Worm (Caenorhabditis elegans) whole organism, late embryonic: ENCODE results near the gene F41E6.8.
"Not testable (repeated sequence)": the region's sequence is repeated elsewhere in the genome, so short reads cannot be mapped to it uniquely, and the experiment has no call there.

Experiments used
- C08G9.2 ChIP-seq: sonication (generic microtip); optimal IDR thresholded peaks from 2 replicates; lab custom pipeline; 2016; ENCODE audit warnings: mild to moderate bottlenecking, missing genetic modification characterization, moderate library complexity, missing compliant biosample characterization
- K09A11.1 ChIP-seq: sonication (generic microtip); optimal IDR thresholded peaks from 2 replicates; lab custom pipeline; 2017; ENCODE audit warnings: antibody characterized with exemption, mild to moderate bottlenecking, missing genetic modification characterization, missing compliant biosample characterization; ENCODE audit not compliant: insufficient read depth
- ama-1 ChIP-seq: fragments of 150-350 bp; optimal IDR thresholded peaks from 2 replicates; lab custom pipeline; 2014
- ceh-14 ChIP-seq: sonication (generic microtip); optimal IDR thresholded peaks from 2 replicates; lab custom pipeline; 2016; ENCODE audit warnings: missing genotype, missing genetic modification characterization, missing compliant biosample characterization
- ceh-31 ChIP-seq: sonication (generic microtip); optimal IDR thresholded peaks from 2 replicates; lab custom pipeline; 2016; ENCODE audit warnings: missing genetic modification characterization, missing compliant biosample characterization
- ceh-9 ChIP-seq: sonication (generic microtip); optimal IDR thresholded peaks from 2 replicates; lab custom pipeline; 2016; ENCODE audit warnings: mild to moderate bottlenecking, missing genetic modification characterization, inconsistent platforms, missing compliant biosample characterization
- che-1 ChIP-seq: sonication (generic microtip); optimal IDR thresholded peaks from 2 replicates; lab custom pipeline; 2016; ENCODE audit warnings: mild to moderate bottlenecking, missing genetic modification characterization, missing compliant biosample characterization
- elt-2 ChIP-seq: sonication (generic microtip); optimal IDR thresholded peaks from 2 replicates; lab custom pipeline; 2016; ENCODE audit warnings: missing genetic modification reagents, missing genetic modification characterization, missing compliant biosample characterization
- elt-4 ChIP-seq: sonication (generic microtip); optimal IDR thresholded peaks from 2 replicates; lab custom pipeline; 2016; ENCODE audit warnings: missing genetic modification characterization, missing compliant biosample characterization
- fax-1 ChIP-seq: sonication (generic microtip); optimal IDR thresholded peaks from 2 replicates; lab custom pipeline; 2016; ENCODE audit warnings: missing genotype, missing genetic modification characterization, missing compliant biosample characterization
- fkh-10 ChIP-seq: fragments of 150-350 bp; optimal IDR thresholded peaks from 2 replicates; lab custom pipeline; 2014; ENCODE audit warnings: missing biosample characterization, missing genetic modification reagents, missing genetic modification characterization
- fkh-6 ChIP-seq: sonication (generic microtip); optimal IDR thresholded peaks from 2 replicates; lab custom pipeline; 2016; ENCODE audit warnings: missing genetic modification characterization, missing compliant biosample characterization
- gmeb-2 ChIP-seq: sonication (generic microtip); optimal IDR thresholded peaks from 2 replicates; lab custom pipeline; 2016; ENCODE audit warnings: missing genetic modification characterization, inconsistent platforms, missing compliant biosample characterization
- hlh-30 ChIP-seq: sonication (generic microtip); optimal IDR thresholded peaks from 2 replicates; lab custom pipeline; 2017; ENCODE audit warnings: antibody characterized with exemption, missing genetic modification characterization, missing compliant biosample characterization; ENCODE audit not compliant: insufficient read depth
- hlh-6 ChIP-seq: sonication (generic microtip); optimal IDR thresholded peaks from 2 replicates; lab custom pipeline; 2016; ENCODE audit warnings: missing genotype, missing genetic modification characterization, missing compliant biosample characterization
- mec-3 ChIP-seq: sonication (generic microtip); optimal IDR thresholded peaks from 2 replicates; lab custom pipeline; 2016; ENCODE audit warnings: borderline replicate concordance, missing genetic modification characterization, missing compliant biosample characterization
- nfya-1 ChIP-seq: sonication (generic microtip); optimal IDR thresholded peaks from 2 replicates; lab custom pipeline; 2017; ENCODE audit warnings: missing genetic modification characterization, mild to moderate bottlenecking, missing compliant biosample characterization, antibody characterized with exemption, moderate library complexity
- nhr-11 ChIP-seq: fragments of 150-350 bp; optimal IDR thresholded peaks from 2 replicates; lab custom pipeline; 2014; ENCODE audit warnings: missing biosample characterization, missing genetic modification characterization
- npax-4 ChIP-seq: sonication (generic microtip); optimal IDR thresholded peaks from 2 replicates; lab custom pipeline; 2016; ENCODE audit warnings: missing genetic modification characterization, missing compliant biosample characterization
- odd-2 ChIP-seq: sonication (generic microtip); optimal IDR thresholded peaks from 2 replicates; lab custom pipeline; 2017; ENCODE audit warnings: antibody characterized with exemption, mild to moderate bottlenecking, missing genetic modification characterization, missing compliant biosample characterization
- pag-3 ChIP-seq: sonication (generic microtip); optimal IDR thresholded peaks from 2 replicates; lab custom pipeline; 2016; ENCODE audit warnings: missing compliant biosample characterization, missing genetic modification characterization, borderline replicate concordance
- pha-2 ChIP-seq: sonication (generic microtip); optimal IDR thresholded peaks from 2 replicates; lab custom pipeline; 2017; ENCODE audit warnings: mild to moderate bottlenecking, missing genetic modification characterization, missing compliant biosample characterization
- pqm-1 ChIP-seq: sonication (generic microtip); optimal IDR thresholded peaks from 2 replicates; lab custom pipeline; 2016; ENCODE audit warnings: missing genetic modification characterization, missing compliant biosample characterization
- ref-2 ChIP-seq: sonication (generic microtip); optimal IDR thresholded peaks from 2 replicates; lab custom pipeline; 2016; ENCODE audit warnings: missing genetic modification characterization, missing compliant biosample characterization
- tbx-7 ChIP-seq: sonication (generic microtip); optimal IDR thresholded peaks from 2 replicates; lab custom pipeline; 2016; ENCODE audit warnings: missing genotype, missing genetic modification characterization, missing compliant biosample characterization
- ttx-3 ChIP-seq: sonication (generic microtip); optimal IDR thresholded peaks from 2 replicates; lab custom pipeline; 2016; ENCODE audit warnings: missing genetic modification reagents, missing genetic modification characterization, missing compliant biosample characterization
- unc-42 ChIP-seq: sonication (generic microtip); optimal IDR thresholded peaks from 2 replicates; lab custom pipeline; 2016; ENCODE audit warnings: missing genotype, missing genetic modification characterization, missing compliant biosample characterization
- unc-55 ChIP-seq: sonication (generic microtip); optimal IDR thresholded peaks from 2 replicates; lab custom pipeline; 2017; ENCODE audit warnings: missing biosample characterization, missing genetic modification reagents, missing genetic modification characterization
- ztf-16 ChIP-seq: sonication (generic microtip); optimal IDR thresholded peaks from 2 replicates; lab custom pipeline; 2017; ENCODE audit warnings: missing genetic modification characterization, missing compliant biosample characterization

F41E6.8 gene

DNA sequence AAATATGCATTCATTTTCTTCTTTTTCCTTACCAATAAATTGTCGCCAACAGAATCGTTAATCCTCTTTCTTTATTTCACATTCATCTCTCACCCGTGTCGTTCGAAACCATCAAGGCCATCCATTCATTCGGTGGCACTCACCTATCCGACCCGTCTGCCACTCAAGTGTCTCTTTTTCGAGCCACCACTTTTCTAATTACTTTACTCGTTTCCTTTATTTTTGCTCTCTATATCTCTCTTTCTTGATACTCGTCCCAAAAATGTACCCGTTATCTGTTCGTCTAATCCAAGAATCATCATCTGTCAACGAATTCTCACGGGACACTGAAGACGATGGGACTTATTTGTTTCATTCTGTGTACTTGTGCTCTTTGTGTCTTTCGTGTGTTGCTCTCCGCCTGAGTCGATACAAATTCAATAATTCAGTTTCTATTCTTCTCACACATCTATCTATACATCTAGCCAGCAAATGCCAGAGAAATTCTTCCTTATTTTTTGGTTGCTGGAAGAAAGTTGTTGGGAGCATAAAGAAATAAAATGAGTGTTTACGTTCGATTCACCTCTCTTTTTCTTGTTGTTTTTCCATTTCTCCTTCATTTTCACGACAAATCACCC, 8.5 kb downstream of the F41E6.8 start:
- TF ChIP-seq unc-55 (GFP tag; lab: Kevin White, UChicago) (peak; percentile 20), unc-42 (peak; percentile 67), ztf-16 (no peak)

DNA sequence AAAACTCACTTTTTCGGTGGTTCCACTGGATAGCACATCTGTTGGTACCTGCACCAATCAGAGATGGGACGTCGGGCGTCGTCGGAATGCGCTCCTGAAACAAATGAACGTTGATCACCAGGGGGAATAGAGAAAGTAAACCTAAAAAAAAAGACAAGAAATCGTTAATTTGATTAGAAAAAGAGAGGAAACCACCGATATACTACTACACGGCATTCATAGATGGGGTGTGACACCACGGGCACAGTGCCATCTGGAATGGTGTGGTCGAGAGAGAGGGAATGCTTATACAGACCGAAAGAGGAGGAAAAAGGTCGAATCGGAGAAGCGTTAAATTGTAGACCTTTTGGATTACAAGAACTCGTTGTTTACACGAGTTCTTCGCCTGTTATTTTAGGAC, 13.2 kb downstream of the F41E6.8 start, which contains the start of gene C10B5.3:
TSS of gene C10B5.3 (minus strand) at position 101 of the 400 bp plus-strand sequence.
- TF ChIP-seq ttx-3 (tag; lab: Kevin White, UChicago) (no peak), unc-42 (no peak), pqm-1 (tag; lab: Kevin White, UChicago) (no peak), elt-2 (tag; lab: Kevin White, UChicago) (no peak), C08G9.2 (tag; lab: Kevin White, UChicago) (no peak), ceh-31 (no peak), odd-2 (no peak), fkh-6 (tag; lab: Kevin White, UChicago) (no peak), tbx-7 (tag; lab: Kevin White, UChicago) (no peak), mec-3 (tag; lab: Kevin White, UChicago) (no peak), ceh-9 (tag; lab: Kevin White, UChicago) (no peak), gmeb-2 (tag; lab: Kevin White, UChicago) (no peak)
- TF ChIP-seq, all 69 proteins: peak for 0

DNA sequence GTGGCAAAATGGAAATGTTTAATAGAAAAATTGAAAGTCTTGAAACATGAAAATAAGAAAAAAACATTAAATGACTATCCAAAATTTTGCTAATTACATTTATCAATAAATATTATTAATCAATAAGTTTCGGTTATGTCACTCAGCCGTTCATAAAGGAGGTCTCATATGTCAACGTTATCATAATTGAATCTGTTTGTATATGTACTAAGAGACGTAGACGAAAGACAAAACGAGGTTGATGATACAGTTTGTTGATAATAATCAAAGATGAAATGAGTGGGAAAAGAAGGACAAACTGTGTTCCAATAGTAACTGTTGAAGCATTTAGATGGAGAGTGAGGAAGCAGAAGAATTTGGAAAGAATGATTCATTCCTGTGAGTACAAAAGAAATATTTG, 14.4 kb downstream of the F41E6.8 start:
- no peak for TF ChIP-seq C08G9.2 (tag; lab: Kevin White, UChicago)
- peak; percentile 19 for TF ChIP-seq elt-2 (tag; lab: Kevin White, UChicago)
- no peak for TF ChIP-seq ztf-16
- TF ChIP-seq pag-3 (tag; lab: Kevin White, UChicago) = no peak
- TF ChIP-seq hlh-6 = no peak
- TF ChIP-seq ceh-14 (tag; lab: Kevin White, UChicago) = no peak

DNA sequence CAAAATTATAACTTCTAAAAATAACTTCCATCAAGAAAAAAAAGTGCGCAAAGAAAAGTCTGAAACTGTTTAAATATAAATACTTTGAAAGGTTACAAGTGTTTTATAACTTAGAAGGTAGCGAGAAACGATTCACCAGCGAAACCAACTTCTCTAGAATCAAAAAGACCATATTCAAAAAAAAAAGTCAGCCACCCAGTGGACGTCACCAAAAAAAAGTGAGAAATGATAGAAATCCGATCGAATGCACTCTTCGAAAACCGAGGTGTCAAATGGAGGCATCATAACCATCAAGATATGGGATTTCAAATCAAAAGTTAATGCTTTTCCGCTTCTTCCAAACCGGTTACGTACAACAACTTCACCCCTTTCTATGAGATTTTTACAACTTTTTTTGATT, 14.8 kb downstream of the F41E6.8 start:
- TF ChIP-seq elt-4 (tag; lab: Kevin White, UChicago) = no peak

DNA sequence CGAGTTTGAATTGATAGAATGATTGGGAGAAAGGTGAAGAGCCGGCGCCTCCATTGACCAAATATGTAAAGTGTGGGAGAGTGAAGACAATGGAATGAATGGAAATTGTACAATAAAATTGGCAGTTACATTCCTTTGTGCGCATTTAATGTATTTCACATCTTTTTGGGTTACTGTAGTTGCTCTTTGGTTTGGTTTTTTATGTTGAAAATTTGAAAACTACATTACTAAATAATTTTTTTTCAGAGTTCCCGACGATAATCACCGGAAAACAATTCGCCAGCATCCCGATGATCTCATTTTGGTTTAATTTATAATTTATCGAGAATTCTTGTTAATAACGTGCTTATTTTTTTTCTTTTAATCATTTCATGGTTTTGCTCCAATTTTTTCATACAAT, 20.4 kb downstream of the F41E6.8 start, which contains the start of gene C10B5.1:
TSS of gene C10B5.1 (plus strand) at position 301 of the 400 bp plus-strand sequence.
- no peak for TF ChIP-seq ama-1 (lab: Kevin White, UChicago)
- TF ChIP-seq che-1 = no peak
- TF ChIP-seq pha-2 = no peak
- no peak for TF ChIP-seq ref-2 (tag; lab: Kevin White, UChicago)
- TF ChIP-seq npax-4 (tag; lab: Kevin White, UChicago) = no peak
- TF ChIP-seq nhr-11 (tag; lab: Kevin White, UChicago) = no peak
- TF ChIP-seq nfya-1 = no peak
- TF ChIP-seq hlh-30 = no peak
- TF ChIP-seq, all 69 proteins: peak for 0

DNA sequence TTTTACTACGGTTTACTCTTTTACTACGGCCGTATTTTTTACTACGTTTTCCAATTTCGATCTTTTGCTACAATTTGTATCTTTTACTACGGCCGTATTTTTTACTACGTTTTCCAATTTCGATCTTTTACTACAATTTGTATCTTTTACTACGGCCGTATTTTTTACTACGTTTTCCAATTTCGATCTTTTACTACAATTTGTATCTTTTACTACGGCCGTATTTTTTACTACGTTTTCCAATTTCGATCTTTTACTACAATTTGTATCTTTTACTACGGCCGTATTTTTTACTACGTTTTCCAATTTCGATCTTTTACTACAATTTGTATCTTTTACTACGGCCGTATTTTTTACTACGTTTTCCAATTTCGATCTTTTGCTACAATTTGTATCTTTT, 26.6 kb downstream of the F41E6.8 start, which contains the start of gene F25G6.1:
TSS of gene F25G6.1 (plus strand) at position 301 of the 400 bp plus-strand sequence.
- TF ChIP-seq fax-1; K09A11.1 (tag; lab: Kevin White, UChicago); fkh-10: not testable (repeated sequence)
- TF ChIP-seq, all 69 proteins: peak for 0; not testable (repeated sequence) for 69

DNA sequence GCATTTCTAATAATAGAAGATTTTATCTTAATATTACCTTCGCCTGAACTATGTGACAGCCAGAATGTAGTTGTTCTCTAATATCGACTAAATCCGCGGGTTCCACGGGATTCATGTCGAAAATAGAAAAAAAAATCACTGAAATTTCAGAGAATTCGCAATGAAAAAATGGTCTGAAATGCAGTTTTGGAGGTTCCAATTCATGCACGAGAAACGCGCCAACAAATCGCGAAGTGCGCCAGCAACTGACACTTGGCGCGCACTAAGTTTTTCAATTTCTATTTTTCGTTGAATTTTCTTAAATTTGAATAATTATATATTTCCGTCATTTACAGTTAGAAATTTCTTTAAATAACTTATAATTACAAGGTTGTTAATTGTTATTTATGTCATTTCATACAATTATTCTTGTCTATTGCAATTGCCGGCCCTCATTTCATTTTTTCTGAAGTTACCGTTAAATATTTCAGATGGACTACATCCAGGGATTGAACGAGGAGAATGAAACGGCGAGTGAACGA, 31.4 kb downstream of the F41E6.8 start, which contains the start of the genes F25G6.9 and symk-1:
TSS of gene F25G6.9 (minus strand) at position 160 of the 521 bp plus-strand sequence.
TSS of gene symk-1 (plus strand) at position 471 of the 521 bp plus-strand sequence.
- TF ChIP-seq nfya-1 (peak; percentile 40), ceh-14 (tag; lab: Kevin White, UChicago) (peak; percentile 12), npax-4 (tag; lab: Kevin White, UChicago) (no peak)
